Worm (Caenorhabditis elegans) whole organism, L4 larva: Measurements from ENCODE around the gene msa-1.
A peak's percentile ranks its signal among the peaks of the same experiment; 100 is the strongest.

Source experiments
- F37D6.2 ChIP-seq: sonication (generic microtip); optimal IDR thresholded peaks from 2 replicates; lab custom pipeline; 2016; ENCODE audit warnings: mild to moderate bottlenecking, missing genetic modification characterization, missing compliant biosample characterization
- R02D3.7 ChIP-seq: fragments of 150-350 bp; sonication (generic microtip); optimal IDR thresholded peaks from 3 replicates; lab custom pipeline; 2014; ENCODE audit warnings: missing biosample characterization, missing genetic modification characterization
- aha-1 ChIP-seq: fragments of 150-350 bp; peaks from one replicate; lab custom pipeline; 2014; ENCODE audit warnings: missing biosample characterization, missing genetic modification characterization
- arid-1 ChIP-seq: fragments of 200-800 bp; sonication (Bioruptor generic); conservative IDR thresholded peaks from 2 replicates; pipeline ENCODE4 v1.3.6; 2022; ENCODE audit warnings: missing genetic modification reagents, missing genetic modification characterization, missing compliant biosample characterization
- ceh-20 ChIP-seq: fragments of 200-800 bp; sonication (Bioruptor generic); IDR thresholded peaks from 2 replicates; pipeline ENCODE4 v1.3.6; 2022; ENCODE audit warnings: missing genetic modification reagents, missing genetic modification characterization, missing compliant biosample characterization
- ceh-28 ChIP-seq: fragments of 150-350 bp; optimal IDR thresholded peaks from 2 replicates; lab custom pipeline; 2014; ENCODE audit warnings: missing biosample characterization, missing genetic modification reagents, missing genetic modification characterization
- ces-1 ChIP-seq: fragments of 150-350 bp; sonication (generic microtip); optimal IDR thresholded peaks from 4 replicates; lab custom pipeline; 2014; ENCODE audit warnings: missing biosample characterization, missing genetic modification reagents, missing genetic modification characterization
- cey-2 ChIP-seq: sonication (generic microtip); optimal IDR thresholded peaks from 3 replicates; lab custom pipeline; 2017; ENCODE audit warnings: missing genetic modification characterization, mild to moderate bottlenecking, missing compliant biosample characterization, antibody characterized with exemption, borderline replicate concordance; ENCODE audit not compliant: insufficient read depth
- ctbp-1 ChIP-seq: fragments of 200-800 bp; sonication (Bioruptor generic); IDR thresholded peaks from 2 replicates; pipeline ENCODE4 v1.3.6; 2022; ENCODE audit warnings: missing genetic modification reagents, missing genetic modification characterization, missing compliant biosample characterization
- daf-8 ChIP-seq: fragments of 200-800 bp; sonication (Bioruptor generic); IDR thresholded peaks from 2 replicates; pipeline ENCODE4 v1.3.6; 2022; ENCODE audit warnings: missing genetic modification characterization, missing compliant biosample characterization
- dve-1 ChIP-seq: sonication (generic microtip); optimal IDR thresholded peaks from 2 replicates; lab custom pipeline; 2017; ENCODE audit warnings: antibody characterized with exemption, mild to moderate bottlenecking, missing genetic modification characterization, missing compliant biosample characterization; ENCODE audit not compliant: insufficient read depth
- egl-43 ChIP-seq: fragments of 200-800 bp; sonication (Bioruptor generic); IDR thresholded peaks from 2 replicates; pipeline ENCODE4 v1.3.6; 2022; ENCODE audit warnings: missing genetic modification reagents, missing genetic modification characterization, missing compliant biosample characterization
- fkh-10 ChIP-seq: fragments of 150-350 bp; optimal IDR thresholded peaks from 2 replicates; lab custom pipeline; 2014; ENCODE audit warnings: missing biosample characterization, missing genetic modification reagents, missing genetic modification characterization
- fos-1 ChIP-seq: fragments of 150-350 bp; optimal IDR thresholded peaks from 2 replicates; lab custom pipeline; 2014; ENCODE audit warnings: missing biosample characterization, missing genetic modification characterization
- hif-1 ChIP-seq, 2 experiments: sonication (generic microtip); optimal IDR thresholded peaks; 2 replicates each; lab custom pipeline; 2016 to 2017; ENCODE audit warnings: missing compliant biosample characterization in 2 of 2, missing genetic modification characterization in 2 of 2, missing genetic modification reagents in 2 of 2, missing genotype in 2 of 2, mild to moderate bottlenecking in 1 of 2
- hlh-30 ChIP-seq: sonication (generic microtip); optimal IDR thresholded peaks from 2 replicates; lab custom pipeline; 2017; ENCODE audit warnings: antibody characterized with exemption, mild to moderate bottlenecking, missing genetic modification characterization, missing compliant biosample characterization; ENCODE audit not compliant: insufficient read depth
- lim-7 ChIP-seq: fragments of 200-800 bp; sonication (Bioruptor generic); IDR thresholded peaks from 2 replicates; pipeline ENCODE4 v1.3.6; 2022; ENCODE audit warnings: missing genetic modification characterization, missing compliant biosample characterization
- lin-1 ChIP-seq: fragments of 200-800 bp; sonication (Bioruptor generic); IDR thresholded peaks from 2 replicates; pipeline ENCODE4 v1.3.6; 2022; ENCODE audit warnings: missing genetic modification reagents, missing genetic modification characterization, missing compliant biosample characterization
- lsy-2 ChIP-seq, 2 experiments: fragments of 150-350 bp in 1 of 2; sonication (generic microtip) in 1 of 2; optimal IDR thresholded peaks; 2 replicates each; lab custom pipeline; 2014 to 2017; ENCODE audit warnings: missing biosample characterization in 2 of 2, missing genetic modification characterization in 2 of 2
- madf-5 ChIP-seq, 2 experiments: fragments of 200-800 bp; sonication (Bioruptor generic); IDR thresholded peaks; 2 replicates each; pipeline ENCODE4 v1.3.6; 2022; ENCODE audit warnings: missing compliant biosample characterization in 2 of 2, missing genetic modification characterization in 2 of 2
- mdl-1 ChIP-seq, 2 experiments: fragments of 150-350 bp in 1 of 2; sonication (generic microtip) in 1 of 2; optimal IDR thresholded peaks; 2 replicates each; lab custom pipeline; 2014 to 2017; ENCODE audit warnings: missing biosample characterization in 2 of 2, missing genetic modification characterization in 2 of 2
- nhr-111 ChIP-seq: fragments of 200-800 bp; sonication (Bioruptor generic); optimal IDR thresholded peaks from 2 replicates; lab custom pipeline; 2018; ENCODE audit warnings: mild to moderate bottlenecking, missing genetic modification characterization, missing compliant biosample characterization
- nhr-28 ChIP-seq: fragments of 150-350 bp; optimal IDR thresholded peaks from 2 replicates; lab custom pipeline; 2014; ENCODE audit warnings: missing biosample characterization, missing genetic modification characterization
- nhr-48 ChIP-seq: sonication (generic microtip); optimal IDR thresholded peaks from 2 replicates; lab custom pipeline; 2016; ENCODE audit warnings: mild to moderate bottlenecking, missing genetic modification characterization, missing compliant biosample characterization
- pha-4 ChIP-seq, 2 experiments: fragments of 150-350 bp in 1 of 2; fragments of 200-800 bp in 1 of 2; sonication (Bioruptor generic) in 1 of 2; IDR thresholded peaks in 1 of 2; optimal IDR thresholded peaks in 1 of 2; 2 replicates each; pipeline versions ENCODE4 v1.3.6 to Lab custom; 2014 to 2022; ENCODE audit warnings: missing genetic modification characterization in 2 of 2, missing genetic modification reagents in 2 of 2, missing biosample characterization in 1 of 2, missing compliant biosample characterization in 1 of 2
- pqm-1 ChIP-seq: sonication (generic microtip); optimal IDR thresholded peaks from 2 replicates; lab custom pipeline; 2017; ENCODE audit warnings: missing biosample characterization, missing genetic modification characterization
- set-16 ChIP-seq: fragments of 200-800 bp; sonication (Bioruptor generic); IDR thresholded peaks from 2 replicates; pipeline ENCODE4 v1.3.6; 2022; ENCODE audit warnings: missing genetic modification reagents, missing genetic modification characterization, missing compliant biosample characterization
- skn-1 ChIP-seq: fragments of 150-350 bp; optimal IDR thresholded peaks from 2 replicates; lab custom pipeline; 2014; ENCODE audit warnings: missing biosample characterization, missing genetic modification characterization
- snpc-4 ChIP-seq: fragments of 150-350 bp; optimal IDR thresholded peaks from 2 replicates; lab custom pipeline; 2014; ENCODE audit warnings: missing biosample characterization, missing genetic modification characterization
- spr-3 ChIP-seq: fragments of 200-800 bp; sonication (Bioruptor generic); optimal IDR thresholded peaks from 2 replicates; lab custom pipeline; 2018; ENCODE audit warnings: mild to moderate bottlenecking, missing genetic modification characterization, missing compliant biosample characterization
- tra-1 ChIP-seq: fragments of 200-800 bp; sonication (Bioruptor generic); IDR thresholded peaks from 2 replicates; pipeline ENCODE4 v1.3.6; 2022; ENCODE audit warnings: missing genetic modification reagents, missing genetic modification characterization, missing compliant biosample characterization
- unc-62 ChIP-seq, 3 experiments: fragments of 150-350 bp in 1 of 3; sonication (generic microtip); optimal IDR thresholded peaks in 2 of 3; peaks in 1 of 3; 1 replicate in 1 of 3; 2 replicates in 2 of 3; lab custom pipeline; 2014 to 2017; ENCODE audit warnings: missing biosample characterization in 3 of 3, missing genetic modification characterization in 3 of 3, missing genetic modification reagents in 3 of 3, missing genotype in 1 of 3
- zag-1 ChIP-seq: fragments of 150-350 bp; optimal IDR thresholded peaks from 2 replicates; lab custom pipeline; 2014; ENCODE audit warnings: missing biosample characterization, missing genetic modification characterization
- ztf-11 ChIP-seq: fragments of 150-350 bp; optimal IDR thresholded peaks from 2 replicates; lab custom pipeline; 2014; ENCODE audit warnings: missing biosample characterization, missing genetic modification characterization

Gene msa-1

ce11 chrIV:9051036-9051435 is 37.4 kb upstream of the msa-1 start:
- peak; percentile 23 for TF ChIP-seq hlh-30 (tag; lab: Kevin White, UChicago)
- TF ChIP-seq snpc-4 (tag; lab: Kevin White, UChicago), result no peak
- TF ChIP-seq ctbp-1 (GFP tag; lab: Robert Waterston, UW), result no peak
- TF ChIP-seq nhr-28, result peak; percentile 77
- TF ChIP-seq aha-1 (tag; lab: Kevin White, UChicago), result peak; percentile 83

ce11 chrIV:9051510-9052175 is 36.8 kb upstream of the msa-1 start:
- TF ChIP-seq mdl-1 (tag; optimal IDR thresholded peaks at IDR 0.05; lab: Kevin White, UChicago), result peak in 1 of 2 experiments; percentile 12
- TF ChIP-seq spr-3 (GFP tag; lab: Kevin White, UChicago), result no peak
- TF ChIP-seq F37D6.2 (tag; lab: Kevin White, UChicago), result no peak
- no peak for TF ChIP-seq lin-1 (GFP tag; lab: Robert Waterston, UW)
- peak; percentile 96 for TF ChIP-seq aha-1 (tag; lab: Kevin White, UChicago)
- no peak for TF ChIP-seq ceh-20
- TF ChIP-seq set-16 (GFP tag; lab: Robert Waterston, UW), result no peak
- no peak for TF ChIP-seq egl-43 (GFP tag; lab: Robert Waterston, UW)
- TF ChIP-seq hif-1 (tag; optimal IDR thresholded peaks at IDR 0.05; lab: Kevin White, UChicago), result peak; percentile 44 to 52
- no peak for TF ChIP-seq nhr-111 (GFP tag; lab: Kevin White, UChicago)
- peak; percentile 23 for TF ChIP-seq dve-1 (tag; lab: Kevin White, UChicago)
- peak; percentile 93 for TF ChIP-seq nhr-28
- no peak for TF ChIP-seq tra-1 (GFP tag; lab: Robert Waterston, UW)
- no peak for TF ChIP-seq ztf-11 (tag; lab: Kevin White, UChicago)
- peak; percentile 41 for TF ChIP-seq cey-2 (tag; lab: Kevin White, UChicago)
- TF ChIP-seq R02D3.7 (tag; lab: Kevin White, UChicago), result no peak
- TF ChIP-seq arid-1 (GFP tag; lab: Robert Waterston, UW), result no peak

DNA sequence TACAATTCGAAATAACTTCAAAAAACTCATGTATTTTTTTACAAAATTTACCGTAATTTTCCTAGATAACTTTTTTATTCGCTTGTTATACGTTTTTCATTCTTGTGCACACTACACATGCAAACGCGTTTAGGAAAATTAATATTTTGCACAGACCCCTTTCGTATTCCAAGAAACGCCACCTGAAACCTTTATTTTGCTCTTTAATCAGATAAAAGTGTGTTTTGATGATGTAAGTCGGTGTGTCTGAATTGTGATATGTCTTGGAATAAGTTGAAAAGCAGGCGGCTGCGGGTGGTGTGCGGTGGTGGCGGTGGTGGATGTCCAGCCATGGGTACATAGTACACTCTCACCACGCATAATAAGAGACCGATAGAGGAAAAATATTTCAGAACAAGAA is 35.0 kb upstream of the msa-1 start:
- no peak for TF ChIP-seq ceh-28 (tag; lab: Kevin White, UChicago)
- TF ChIP-seq unc-62 (GFP tag; optimal IDR thresholded peaks at IDR 0.05 in 1 of 2; lab: Kevin White, UChicago), result peak in 1 of 2 experiments; percentile 51
- TF ChIP-seq unc-62 (tag; optimal IDR thresholded peaks at IDR 0.05; lab: Kevin White, UChicago), result no peak
- TF ChIP-seq F37D6.2 (tag; lab: Kevin White, UChicago), result no peak

DNA sequence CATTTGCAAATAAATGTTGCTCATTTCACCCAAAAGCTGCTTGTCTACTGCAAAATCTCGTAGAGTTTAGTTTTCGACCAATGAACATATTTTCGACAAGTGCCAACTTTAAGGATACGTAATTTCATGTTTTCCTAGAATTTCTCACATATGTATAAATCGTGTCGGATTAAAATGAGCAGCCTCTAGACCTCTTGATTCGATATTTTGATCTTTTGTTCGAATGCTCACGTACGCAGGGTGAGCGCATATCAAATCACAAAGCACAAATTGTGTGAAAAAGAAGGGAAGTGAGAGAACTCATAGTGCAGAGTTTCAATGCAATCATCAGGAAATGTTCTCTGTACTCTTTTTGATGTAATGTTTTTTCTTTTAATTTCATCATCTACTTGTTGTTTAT is 24.9 kb upstream of the msa-1 start:
- TF ChIP-seq pqm-1 (tag; lab: Kevin White, UChicago), result peak; percentile 8
- peak; percentile 40 to 86 for TF ChIP-seq hif-1 (tag; optimal IDR thresholded peaks at IDR 0.05; lab: Kevin White, UChicago)
- TF ChIP-seq nhr-48 (tag; lab: Kevin White, UChicago), result no peak
- TF ChIP-seq pha-4 (GFP tag; IDR thresholded peaks at IDR 0.05; lab: Robert Waterston, UW), result no peak
- TF ChIP-seq pha-4 (tag; optimal IDR thresholded peaks at IDR 0.05; lab: Kevin White, UChicago), result no peak
- no peak for TF ChIP-seq lim-7
- no peak for TF ChIP-seq skn-1
- no peak for TF ChIP-seq fos-1 (tag; lab: Kevin White, UChicago)
- no peak for TF ChIP-seq zag-1 (tag; lab: Kevin White, UChicago)
- TF ChIP-seq daf-8, result no peak
- TF ChIP-seq fkh-10 (GFP tag; lab: Kevin White, UChicago), result no peak
- peak in 1 of 2 experiments; percentile 21 for TF ChIP-seq lsy-2 (tag; optimal IDR thresholded peaks at IDR 0.05; lab: Kevin White, UChicago)
- no peak for TF ChIP-seq madf-5 (GFP tag; IDR thresholded peaks at IDR 0.05; lab: Robert Waterston, UW)
- TF ChIP-seq ces-1, result no peak
